Worm (Caenorhabditis elegans) whole organism, L4 larva: Measurements from ENCODE around the gene C54D10.4.

Experiments
- aly-2 ChIP-seq: sonication (generic microtip); optimal IDR thresholded peaks from 2 replicates; lab custom pipeline; 2018; ENCODE audit warnings: missing biosample characterization, missing genetic modification characterization
- lin-39 ChIP-seq: fragments of 150-350 bp; optimal IDR thresholded peaks from 2 replicates; lab custom pipeline; 2014; ENCODE audit warnings: missing biosample characterization, missing genetic modification reagents, missing genetic modification characterization
- nhr-42 ChIP-seq: fragments of 200-800 bp; sonication (Bioruptor generic); IDR thresholded peaks from 2 replicates; pipeline ENCODE4 v1.3.6; 2022; ENCODE audit warnings: missing genetic modification characterization, missing compliant biosample characterization
- nhr-76 ChIP-seq: fragments of 150-350 bp; optimal IDR thresholded peaks from 2 replicates; lab custom pipeline; 2014; ENCODE audit warnings: missing biosample characterization, missing genetic modification characterization
- nhr-77 ChIP-seq: fragments of 150-350 bp; optimal IDR thresholded peaks from 2 replicates; lab custom pipeline; 2014; ENCODE audit warnings: missing biosample characterization, missing genetic modification characterization
- pha-4 ChIP-seq, 2 experiments: fragments of 150-350 bp in 1 of 2; fragments of 200-800 bp in 1 of 2; sonication (Bioruptor generic) in 1 of 2; IDR thresholded peaks in 1 of 2; optimal IDR thresholded peaks in 1 of 2; 2 replicates each; pipeline versions ENCODE4 v1.3.6 to Lab custom; 2014 to 2022; ENCODE audit warnings: missing genetic modification characterization in 2 of 2, missing genetic modification reagents in 2 of 2, missing biosample characterization in 1 of 2, missing compliant biosample characterization in 1 of 2
- tra-1 ChIP-seq: fragments of 200-800 bp; sonication (Bioruptor generic); IDR thresholded peaks from 2 replicates; pipeline ENCODE4 v1.3.6; 2022; ENCODE audit warnings: missing genetic modification reagents, missing genetic modification characterization, missing compliant biosample characterization
- unc-39 ChIP-seq: sonication (generic microtip); optimal IDR thresholded peaks from 2 replicates; lab custom pipeline; 2017; ENCODE audit warnings: missing biosample characterization, missing genetic modification characterization
- zag-1 ChIP-seq: fragments of 150-350 bp; optimal IDR thresholded peaks from 2 replicates; lab custom pipeline; 2014; ENCODE audit warnings: missing biosample characterization, missing genetic modification characterization

ce11 chrV:12421360-12421759, 617 bp upstream of the C54D10.4 start:
- TF ChIP-seq nhr-42 (GFP tag; lab: Robert Waterston, UW) (no peak), aly-2 (tag; lab: Kevin White, UChicago) (no peak), zag-1 (tag; lab: Kevin White, UChicago) (no peak), tra-1 (GFP tag; lab: Robert Waterston, UW) (no peak), unc-39 (tag; lab: Kevin White, UChicago) (no peak), pha-4 (GFP tag; IDR thresholded peaks at IDR 0.05; lab: Robert Waterston, UW) (no peak), pha-4 (tag; optimal IDR thresholded peaks at IDR 0.05; lab: Kevin White, UChicago) (no peak), lin-39 (no peak), nhr-77 (tag; lab: Kevin White, UChicago) (no peak), nhr-76 (tag; lab: Kevin White, UChicago) (no peak)
